Worm (Caenorhabditis elegans): ENCODE measurements around the gene C28C12.11.

C28C12.11 gene

ce11 chrIV:8446904-8447303 is 27.0 kb upstream of the C28C12.11 start, which contains the start of gene T01B11.1:
Gene T01B11.1, plus strand, starts transcription at chrIV:8447204.
- no peak for TF ChIP-seq unc-39 (tag; optimal IDR thresholded peaks at IDR 0.05)
- TF ChIP-seq ztf-11 (tag; optimal IDR thresholded peaks at IDR 0.05) = no peak
- TF ChIP-seq elt-1 (tag; optimal IDR thresholded peaks at IDR 0.05; ENCODE audit: borderline replicate concordance, insufficient read depth) = no peak
- TF ChIP-seq nhr-237 (tag; optimal IDR thresholded peaks at IDR 0.05) = no peak
- TF ChIP-seq M03D4.4 (tag; optimal IDR thresholded peaks at IDR 0.05) = no peak
- no peak for TF ChIP-seq mab-5 (tag; optimal IDR thresholded peaks at IDR 0.05)
- no peak for TF ChIP-seq bed-3 (GFP tag; optimal IDR thresholded peaks at IDR 0.05)
- TF ChIP-seq snpc-4 (tag; optimal IDR thresholded peaks at IDR 0.05) = no peak
- no peak for TF ChIP-seq zip-8 (tag; optimal IDR thresholded peaks at IDR 0.05)
- TF ChIP-seq elt-3 (tag; optimal IDR thresholded peaks at IDR 0.05) = no peak
- TF ChIP-seq lin-13 (tag; optimal IDR thresholded peaks at IDR 0.05) = no peak
- no peak for TF ChIP-seq mep-1 (tag; optimal IDR thresholded peaks at IDR 0.05)
- no peak for TF ChIP-seq pha-4 (tag; optimal IDR thresholded peaks at IDR 0.05)
- no peak for TF ChIP-seq ceh-39 (tag; optimal IDR thresholded peaks at IDR 0.05)
- TF ChIP-seq nhr-76 (tag; optimal IDR thresholded peaks at IDR 0.05) = no peak

- TF ChIP-seq lin-32 (GFP tag; optimal IDR thresholded peaks at IDR 0.05) = no peak
Observed at ce11 chrIV:8449869-8450268, 24.0 kb upstream of the C28C12.11 start.

- TF ChIP-seq elt-3 (tag; optimal IDR thresholded peaks at IDR 0.05) (peak; percentile 19), nhr-237 (tag; optimal IDR thresholded peaks at IDR 0.05) (no peak)
Observed at ce11 chrIV:8450534-8450933, 23.3 kb upstream of the C28C12.11 start.

- TF ChIP-seq snpc-4 (tag; optimal IDR thresholded peaks at IDR 0.05) (no peak), cnd-1 (tag; optimal IDR thresholded peaks at IDR 0.05) (no peak), ceh-43 (GFP tag; optimal IDR thresholded peaks at IDR 0.05) (no peak), ces-1 (GFP tag; optimal IDR thresholded peaks at IDR 0.05) (no peak), nhr-28 (tag; optimal IDR thresholded peaks at IDR 0.05) (no peak), flh-1 (GFP tag; optimal IDR thresholded peaks at IDR 0.05) (no peak), nhr-2 (tag; optimal IDR thresholded peaks at IDR 0.05) (no peak)
Observed at ce11 chrIV:8451709-8452248, 22.1 kb upstream of the C28C12.11 start, which contains the start of gene eppl-1. Gene eppl-1, minus strand, starts transcription at chrIV:8451759.

- TF ChIP-seq mep-1 (tag; optimal IDR thresholded peaks at IDR 0.05) (no peak), pha-4 (tag; optimal IDR thresholded peaks at IDR 0.05) (no peak), nhr-2 (tag; optimal IDR thresholded peaks at IDR 0.05) (no peak), blmp-1 (tag; optimal IDR thresholded peaks at IDR 0.05) (no peak), unc-120 (tag; optimal IDR thresholded peaks at IDR 0.05; ENCODE audit: poor library complexity, severe bottlenecking) (no peak), nhr-12 (tag; optimal IDR thresholded peaks at IDR 0.05) (no peak), M03D4.4 (tag; optimal IDR thresholded peaks at IDR 0.05) (no peak), lsy-2 (tag; optimal IDR thresholded peaks at IDR 0.05) (no peak), elt-3 (tag; optimal IDR thresholded peaks at IDR 0.05) (no peak), tbx-8 (GFP tag; optimal IDR thresholded peaks at IDR 0.05) (no peak), unc-62 (GFP tag; optimal IDR thresholded peaks at IDR 0.05) (no peak), bed-3 (GFP tag; optimal IDR thresholded peaks at IDR 0.05) (no peak), lin-13 (tag; optimal IDR thresholded peaks at IDR 0.05) (no peak)
Observed at ce11 chrIV:8453178-8453577, 20.7 kb upstream of the C28C12.11 start.

- TF ChIP-seq blmp-1 (tag; optimal IDR thresholded peaks at IDR 0.05) (no peak), hlh-1 (tag; optimal IDR thresholded peaks at IDR 0.05) (no peak), pha-4 (tag; optimal IDR thresholded peaks at IDR 0.05) (no peak), cnd-1 (tag; optimal IDR thresholded peaks at IDR 0.05) (no peak), lsy-2 (tag; optimal IDR thresholded peaks at IDR 0.05) (no peak), ztf-11 (tag; optimal IDR thresholded peaks at IDR 0.05) (no peak), mls-2 (tag; optimal IDR thresholded peaks at IDR 0.05) (no peak), nhr-76 (tag; optimal IDR thresholded peaks at IDR 0.05) (no peak), nhr-12 (tag; optimal IDR thresholded peaks at IDR 0.05) (no peak), elt-1 (tag; optimal IDR thresholded peaks at IDR 0.05; ENCODE audit: borderline replicate concordance, insufficient read depth) (no peak), unc-62 (GFP tag; optimal IDR thresholded peaks at IDR 0.05) (no peak), unc-120 (tag; optimal IDR thresholded peaks at IDR 0.05; ENCODE audit: poor library complexity, severe bottlenecking) (no peak), unc-39 (tag; optimal IDR thresholded peaks at IDR 0.05) (no peak), sem-2 (GFP tag; optimal IDR thresholded peaks at IDR 0.05) (no peak), ces-1 (GFP tag; optimal IDR thresholded peaks at IDR 0.05) (no peak), lin-13 (tag; optimal IDR thresholded peaks at IDR 0.05) (no peak), nhr-2 (tag; optimal IDR thresholded peaks at IDR 0.05) (no peak), tbx-8 (GFP tag; optimal IDR thresholded peaks at IDR 0.05) (no peak), ceh-43 (GFP tag; optimal IDR thresholded peaks at IDR 0.05) (no peak)
Observed at ce11 chrIV:8454076-8454475, 19.8 kb upstream of the C28C12.11 start.

Measured in whole organism, mixed stage, embryonic.